Worm (Caenorhabditis elegans) whole organism, L2 larva: ENCODE measurements around the gene pfk-1.2.

Experiments used
- ZK546.5 ChIP-seq: sonication (generic microtip); optimal IDR thresholded peaks from 2 replicates; lab custom pipeline; 2017; ENCODE audit warnings: missing biosample characterization, missing genetic modification characterization
- aly-2 ChIP-seq: fragments of 150-350 bp; optimal IDR thresholded peaks from 2 replicates; lab custom pipeline; 2014; ENCODE audit warnings: missing biosample characterization, missing genetic modification characterization
- fos-1 ChIP-seq: fragments of 150-350 bp; optimal IDR thresholded peaks from 2 replicates; lab custom pipeline; 2014; ENCODE audit warnings: missing biosample characterization, missing genetic modification characterization
- mdl-1 ChIP-seq, 2 experiments: fragments of 150-350 bp in 1 of 2; sonication (generic microtip) in 1 of 2; optimal IDR thresholded peaks; 2 replicates each; lab custom pipeline; 2017; ENCODE audit warnings: missing biosample characterization in 2 of 2, missing genetic modification characterization in 2 of 2
- nhr-237 ChIP-seq: fragments of 150-350 bp; optimal IDR thresholded peaks from 2 replicates; lab custom pipeline; 2014; ENCODE audit warnings: missing biosample characterization, missing genetic modification characterization
- unc-55 ChIP-seq: fragments of 150-350 bp; sonication (generic microtip); optimal IDR thresholded peaks from 3 replicates; lab custom pipeline; 2014; ENCODE audit warnings: missing biosample characterization, missing genetic modification reagents, missing genetic modification characterization
- unc-62 ChIP-seq: fragments of 150-350 bp; optimal IDR thresholded peaks from 2 replicates; lab custom pipeline; 2014; ENCODE audit warnings: missing biosample characterization, missing genetic modification reagents, missing genetic modification characterization
- ztf-4 ChIP-seq: fragments of 150-350 bp; optimal IDR thresholded peaks from 2 replicates; lab custom pipeline; 2014; ENCODE audit warnings: missing biosample characterization, missing genetic modification characterization

DNA sequence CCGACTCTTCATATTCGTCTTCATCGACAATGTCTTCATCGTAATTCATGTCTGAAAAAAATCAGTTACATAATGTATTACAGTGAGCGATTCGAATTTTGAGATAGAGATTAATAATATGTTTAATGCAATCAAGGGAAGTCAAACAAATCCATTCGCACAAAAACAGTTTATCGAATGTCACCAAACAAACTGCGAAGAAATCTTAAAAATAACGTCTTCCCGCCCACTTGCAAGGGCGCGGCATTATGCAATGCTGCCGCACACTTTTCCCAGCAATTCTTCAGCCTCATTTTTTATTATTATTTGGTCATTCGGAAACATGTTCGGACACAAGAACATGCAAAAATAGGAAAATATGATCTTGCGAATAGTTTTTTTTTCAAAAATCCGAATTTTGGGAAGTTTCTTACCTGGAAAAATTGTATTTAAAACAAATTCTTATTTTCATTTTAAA is 12.6 kb downstream of the pfk-1.2 start, which contains the start of gene mdf-1:
- TF ChIP-seq unc-55 (GFP tag; lab: Kevin White, UChicago) (peak; percentile 83), nhr-237 (no peak), fos-1 (tag; lab: Kevin White, UChicago) (peak; percentile 44), ZK546.5 (tag; lab: Kevin White, UChicago) (no peak), aly-2 (tag; lab: Kevin White, UChicago) (no peak), mdl-1 (tag; optimal IDR thresholded peaks at IDR 0.05; lab: Kevin White, UChicago) (no peak), ztf-4 (peak; percentile 39), unc-62 (GFP tag; lab: Kevin White, UChicago) (no peak)
